Fruit fly (Drosophila melanogaster): Measurements from ENCODE around the gene nuf.

dm6 chr3L:14235820-14236219, 45.1 kb downstream of the nuf start, which contains the start of gene CG34244:
- no peak for TF ChIP-seq CG34367 (tag; optimal IDR thresholded peaks at IDR 0.05)
- no peak for TF ChIP-seq CG13204 (GFP tag; optimal IDR thresholded peaks at IDR 0.05)
- TF ChIP-seq fd96Ca (GFP tag; IDR thresholded peaks at IDR 0.05): no peak
- no peak for TF ChIP-seq gl (tag; optimal IDR thresholded peaks at IDR 0.05)
- TF ChIP-seq CG4496 (GFP tag; IDR thresholded peaks at IDR 0.05): no peak
- peak; percentile 55 for TF ChIP-seq D1 (tag; optimal IDR thresholded peaks at IDR 0.05)
- no peak for TF ChIP-seq EcR (GFP tag; optimal IDR thresholded peaks at IDR 0.05)
- TF ChIP-seq CG8301 (tag; optimal IDR thresholded peaks at IDR 0.05): no peak
- no peak for TF ChIP-seq CG8159 (tag; optimal IDR thresholded peaks at IDR 0.05)
